Fruit fly (Drosophila melanogaster) whole organism, embryonic: ENCODE results near the gene CG10431.

Source experiments
- Ada2b ChIP-seq: fragments of 200-800 bp; sonication (Bioruptor generic); IDR thresholded peaks from 2 replicates; pipeline ENCODE4 v1.3.6; 2022; ENCODE audit warnings: missing biosample characterization, missing genetic modification characterization
- CG10431 ChIP-seq: fragments of 200-800 bp; sonication (Bioruptor generic); optimal IDR thresholded peaks from 3 replicates; lab custom pipeline; 2018; ENCODE audit warnings: missing biosample characterization, mild to moderate bottlenecking, missing genetic modification characterization
- CG10543 ChIP-seq: fragments of 200-800 bp; sonication (Bioruptor generic); optimal IDR thresholded peaks from 3 replicates; lab custom pipeline; 2017; ENCODE audit warnings: missing biosample characterization, mild to moderate bottlenecking, missing genetic modification characterization, moderate library complexity
- CG11085 ChIP-seq: fragments of 200-800 bp; sonication (Bioruptor generic); IDR thresholded peaks from 2 replicates; pipeline ENCODE4 v1.3.6; 2022; ENCODE audit warnings: missing biosample characterization, missing genetic modification characterization
- CG11560 ChIP-seq: fragments of 200-800 bp; sonication (Bioruptor generic); IDR thresholded peaks from 3 replicates; pipeline ENCODE4 v1.3.6; 2022; ENCODE audit warnings: missing biosample characterization, missing genetic modification characterization
- CG13894 ChIP-seq: fragments of 200-800 bp; sonication (Bioruptor generic); optimal IDR thresholded peaks from 3 replicates; lab custom pipeline; 2018; ENCODE audit warnings: missing biosample characterization, mild to moderate bottlenecking, missing genetic modification characterization, moderate library complexity
- CG15479 ChIP-seq: fragments of 200-800 bp; sonication (Bioruptor generic); optimal IDR thresholded peaks from 3 replicates; lab custom pipeline; 2019; ENCODE audit warnings: missing biosample characterization, mild to moderate bottlenecking, missing genetic modification characterization, moderate library complexity
- CG1603 ChIP-seq: fragments of 200-800 bp; sonication (Bioruptor generic); optimal IDR thresholded peaks from 2 replicates; lab custom pipeline; 2019; ENCODE audit warnings: missing biosample characterization, mild to moderate bottlenecking, missing genetic modification characterization, moderate library complexity
- CG16863 ChIP-seq: fragments of 200-800 bp; sonication (Bioruptor generic); optimal IDR thresholded peaks from 3 replicates; lab custom pipeline; 2016; ENCODE audit warnings: missing biosample characterization, missing genetic modification characterization
- CG3065 ChIP-seq: fragments of 200-800 bp; sonication (Bioruptor generic); optimal IDR thresholded peaks from 2 replicates; lab custom pipeline; 2016; ENCODE audit warnings: missing biosample characterization, missing genetic modification characterization
- CG31365 ChIP-seq: fragments of 200-800 bp; sonication (Bioruptor generic); optimal IDR thresholded peaks from 2 replicates; lab custom pipeline; 2018; ENCODE audit warnings: missing biosample characterization, mild to moderate bottlenecking, missing genetic modification characterization
- CG32767 ChIP-seq: fragments of 200-800 bp; sonication (Bioruptor generic); IDR thresholded peaks from 2 replicates; pipeline ENCODE4 v1.3.6; 2022; ENCODE audit warnings: missing biosample characterization, missing genetic modification characterization
- CG4282 ChIP-seq: fragments of 200-800 bp; sonication (Bioruptor generic); optimal IDR thresholded peaks from 2 replicates; lab custom pipeline; 2016; ENCODE audit warnings: missing biosample characterization, missing genetic modification characterization
- CG43689 ChIP-seq: fragments of 200-800 bp; sonication (Bioruptor generic); IDR thresholded peaks from 2 replicates; pipeline ENCODE4 v1.3.6; 2022; ENCODE audit warnings: missing biosample characterization, missing genetic modification characterization
- CG4404 ChIP-seq: fragments of 200-800 bp; sonication (Bioruptor generic); IDR thresholded peaks from 2 replicates; pipeline ENCODE4 v1.3.6; 2022; ENCODE audit warnings: missing biosample characterization, missing genetic modification characterization
- CG5245 ChIP-seq: fragments of 200-800 bp; sonication (Bioruptor generic); optimal IDR thresholded peaks from 3 replicates; lab custom pipeline; 2016; ENCODE audit warnings: missing biosample characterization, missing genetic modification characterization
- CG6272 ChIP-seq: fragments of 200-800 bp; sonication (Bioruptor generic); IDR thresholded peaks from 2 replicates; pipeline ENCODE4 v1.3.6; 2022; ENCODE audit warnings: missing biosample characterization, missing genetic modification characterization
- CG6654 ChIP-seq: fragments of 200-800 bp; sonication (Bioruptor generic); optimal IDR thresholded peaks from 2 replicates; lab custom pipeline; 2017; ENCODE audit warnings: missing biosample characterization, mild to moderate bottlenecking, missing genetic modification characterization
- CG6689 ChIP-seq: fragments of 200-800 bp; sonication (Bioruptor generic); IDR thresholded peaks from 2 replicates; pipeline ENCODE4 v1.3.6; 2022; ENCODE audit warnings: missing biosample characterization, missing genetic modification characterization
- CG6791 ChIP-seq: fragments of 200-800 bp; sonication (Bioruptor generic); IDR thresholded peaks from 3 replicates; pipeline ENCODE4 v1.3.6; 2022; ENCODE audit warnings: missing biosample characterization, missing genetic modification characterization; ENCODE audit not compliant: partially characterized antibody
- CG8290 ChIP-seq, 3 experiments: fragments of 200-800 bp; sonication (Bioruptor generic); optimal IDR thresholded peaks; 2 replicates each; lab custom pipeline; 2016 to 2019; ENCODE audit warnings: missing biosample characterization in 3 of 3, missing genetic modification characterization in 3 of 3, mild to moderate bottlenecking in 2 of 3, moderate library complexity in 1 of 3
- CG8765 ChIP-seq: fragments of 200-800 bp; sonication (Bioruptor generic); IDR thresholded peaks from 2 replicates; pipeline ENCODE4 v1.3.6; 2022; ENCODE audit warnings: missing biosample characterization, missing genetic modification characterization
- CG9609 ChIP-seq: fragments of 200-800 bp; sonication (Bioruptor generic); optimal IDR thresholded peaks from 3 replicates; lab custom pipeline; 2016; ENCODE audit warnings: missing biosample characterization, missing genetic modification characterization
- CG9817 ChIP-seq: fragments of 200-800 bp; sonication (Bioruptor generic); optimal IDR thresholded peaks from 2 replicates; lab custom pipeline; 2018; ENCODE audit warnings: missing biosample characterization, mild to moderate bottlenecking, missing genetic modification characterization, moderate library complexity
- CG9876 ChIP-seq: fragments of 200-800 bp; sonication (Bioruptor generic); optimal IDR thresholded peaks from 2 replicates; lab custom pipeline; 2016; ENCODE audit warnings: missing biosample characterization, missing genetic modification characterization
- CrebB ChIP-seq: fragments of 200-800 bp; sonication (Bioruptor generic); optimal IDR thresholded peaks from 3 replicates; lab custom pipeline; 2018; ENCODE audit warnings: missing biosample characterization, mild to moderate bottlenecking, missing genetic modification characterization
- Hey ChIP-seq: fragments of 200-800 bp; sonication (Bioruptor generic); optimal IDR thresholded peaks from 3 replicates; lab custom pipeline; 2018; ENCODE audit warnings: missing biosample characterization, mild to moderate bottlenecking, missing genetic modification characterization
- Hr3 ChIP-seq: fragments of 200-800 bp; sonication (Bioruptor generic); optimal IDR thresholded peaks from 3 replicates; lab custom pipeline; 2016; ENCODE audit warnings: missing biosample characterization, missing genetic modification characterization
- Hr39 ChIP-seq: fragments of >200 bp; optimal IDR thresholded peaks from 2 replicates; lab custom pipeline; 2017
- MBD-R2 ChIP-seq: fragments of 200-800 bp; sonication (Bioruptor generic); IDR thresholded peaks from 2 replicates; pipeline ENCODE4 v1.3.6; 2022; ENCODE audit warnings: missing biosample characterization, missing genetic modification characterization
- Mad ChIP-seq: fragments of 200-800 bp; sonication (Bioruptor generic); optimal IDR thresholded peaks from 2 replicates; lab custom pipeline; 2016; ENCODE audit warnings: missing biosample characterization, missing genetic modification characterization
- Meics ChIP-seq: fragments of 200-800 bp; sonication (Bioruptor generic); optimal IDR thresholded peaks from 2 replicates; lab custom pipeline; 2017; ENCODE audit warnings: missing biosample characterization, mild to moderate bottlenecking, missing genetic modification characterization
- NfI ChIP-seq: fragments of 200-800 bp; sonication (Bioruptor generic); optimal IDR thresholded peaks from 3 replicates; lab custom pipeline; 2018; ENCODE audit warnings: missing biosample characterization, mild to moderate bottlenecking, missing genetic modification characterization, moderate library complexity
- Stat92E ChIP-seq, 3 experiments: fragments of >200 bp in 2 of 3; fragments of 200-800 bp in 1 of 3; sonication (Bioruptor generic) in 1 of 3; optimal IDR thresholded peaks; 2 replicates each; lab custom pipeline; 2017 to 2019; ENCODE audit warnings: missing biosample characterization in 3 of 3, missing genetic modification characterization in 3 of 3, mild to moderate bottlenecking in 1 of 3, moderate library complexity in 1 of 3
- Tbp ChIP-seq: fragments of >200 bp; optimal IDR thresholded peaks from 2 replicates; lab custom pipeline; 2018; ENCODE audit warnings: missing biosample characterization, missing genetic modification characterization
- ash1 ChIP-seq: fragments of 200-800 bp; sonication (Bioruptor generic); optimal IDR thresholded peaks from 2 replicates; lab custom pipeline; 2018; ENCODE audit warnings: missing biosample characterization, mild to moderate bottlenecking, missing genetic modification characterization
- ato ChIP-seq: fragments of 200-800 bp; sonication (Bioruptor generic); IDR thresholded peaks from 2 replicates; pipeline ENCODE4 v1.3.6; 2022; ENCODE audit warnings: missing biosample characterization, missing genetic modification characterization; ENCODE audit not compliant: partially characterized antibody
- az2 ChIP-seq: fragments of 200-800 bp; sonication (Bioruptor generic); optimal IDR thresholded peaks from 3 replicates; lab custom pipeline; 2016; ENCODE audit warnings: missing biosample characterization, missing genetic modification characterization
- btn ChIP-seq: fragments of 200-800 bp; sonication (Bioruptor generic); optimal IDR thresholded peaks from 2 replicates; lab custom pipeline; 2016; ENCODE audit warnings: missing biosample characterization, missing genetic modification characterization
- da ChIP-seq: fragments of 200-800 bp; sonication (Bioruptor generic); optimal IDR thresholded peaks from 2 replicates; lab custom pipeline; 2016; ENCODE audit warnings: missing biosample characterization, missing genetic modification characterization
- dm ChIP-seq: fragments of 200-800 bp; sonication (Bioruptor generic); optimal IDR thresholded peaks from 3 replicates; lab custom pipeline; 2016; ENCODE audit warnings: missing biosample characterization, missing genetic modification characterization
- dmrt11E ChIP-seq: fragments of 200-800 bp; sonication (Bioruptor generic); optimal IDR thresholded peaks from 3 replicates; lab custom pipeline; 2018; ENCODE audit warnings: missing biosample characterization, mild to moderate bottlenecking, missing genetic modification characterization, moderate library complexity
- en ChIP-seq: fragments of 200-800 bp; sonication (Bioruptor generic); optimal IDR thresholded peaks from 2 replicates; lab custom pipeline; 2016; ENCODE audit warnings: missing biosample characterization, missing genetic modification characterization
- gcm2 ChIP-seq: fragments of 200-800 bp; sonication (Bioruptor generic); optimal IDR thresholded peaks from 2 replicates; lab custom pipeline; 2016; ENCODE audit warnings: missing biosample characterization, missing genetic modification characterization
- ham ChIP-seq: fragments of 200-800 bp; sonication (Bioruptor generic); IDR thresholded peaks from 2 replicates; pipeline ENCODE4 v1.3.6; 2022; ENCODE audit warnings: missing biosample characterization, missing genetic modification characterization
- jing ChIP-seq: fragments of 200-800 bp; sonication (Bioruptor generic); optimal IDR thresholded peaks from 2 replicates; lab custom pipeline; 2018; ENCODE audit warnings: missing biosample characterization, mild to moderate bottlenecking, missing genetic modification characterization
- pho ChIP-seq: fragments of 200-800 bp; sonication (Bioruptor generic); optimal IDR thresholded peaks from 2 replicates; lab custom pipeline; 2016; ENCODE audit warnings: missing biosample characterization, missing genetic modification characterization
- pros ChIP-seq: fragments of 200-800 bp; sonication (Bioruptor generic); optimal IDR thresholded peaks from 3 replicates; lab custom pipeline; 2019; ENCODE audit warnings: missing biosample characterization, mild to moderate bottlenecking, missing genetic modification characterization, moderate library complexity
- stwl ChIP-seq: fragments of 200-800 bp; sonication (Bioruptor generic); optimal IDR thresholded peaks from 3 replicates; lab custom pipeline; 2018; ENCODE audit warnings: missing biosample characterization, mild to moderate bottlenecking, missing genetic modification characterization, moderate library complexity
- tll ChIP-seq, 2 experiments: fragments of 200-800 bp in 1 of 2; fragments of >200 bp in 1 of 2; sonication (Bioruptor generic) in 1 of 2; optimal IDR thresholded peaks; 2 replicates each; lab custom pipeline; 2017 to 2019; ENCODE audit warnings: missing biosample characterization in 2 of 2, missing genetic modification characterization in 2 of 2, mild to moderate bottlenecking in 1 of 2, moderate library complexity in 1 of 2
- wdn ChIP-seq: fragments of 200-800 bp; sonication (Bioruptor generic); IDR thresholded peaks from 2 replicates; pipeline ENCODE4 v1.3.6; 2022; ENCODE audit warnings: missing biosample characterization, missing genetic modification characterization
- zfh1 ChIP-seq: fragments of 200-800 bp; sonication (Bioruptor generic); IDR thresholded peaks from 3 replicates; pipeline ENCODE4 v1.3.6; 2022; ENCODE audit warnings: missing biosample characterization, missing genetic modification characterization

CG10431 gene

dm6 chr2L:18936056-18936455 lies 38.5 kb upstream of the CG10431 start (continued):
- TF ChIP-seq Hr3 (GFP tag; lab: Kevin White, UChicago): no peak
- TF ChIP-seq CG8765 (GFP tag; lab: Robert Waterston, UW): peak; percentile 48; the same call in 1 of the 2 replicates
- no peak for TF ChIP-seq CG11560 (tag; lab: Robert Waterston, UW)
- no peak for TF ChIP-seq CG31365 (tag; lab: Kevin White, UChicago)
- no peak for TF ChIP-seq tll (GFP tag; optimal IDR thresholded peaks at IDR 0.05; lab: Kevin White, UChicago)
- no peak for TF ChIP-seq en (GFP tag; lab: Kevin White, UChicago)
- no peak for TF ChIP-seq btn (GFP tag; lab: Kevin White, UChicago)
- no peak for TF ChIP-seq gcm2
- TF ChIP-seq Mad (GFP tag; lab: Kevin White, UChicago): no peak
- TF ChIP-seq NfI: no peak
- no peak for TF ChIP-seq Hr39 (lab: Kevin White, UChicago)
- peak; percentile 59 for TF ChIP-seq jing
- no peak for TF ChIP-seq CG10543 (GFP tag; lab: Kevin White, UChicago)
- TF ChIP-seq pros (GFP tag; lab: Kevin White, UChicago): no peak
- no peak for TF ChIP-seq CG8290 (GFP tag; optimal IDR thresholded peaks at IDR 0.05; lab: Kevin White, UChicago)
- no peak for TF ChIP-seq CG8290 (tag; optimal IDR thresholded peaks at IDR 0.05; lab: Kevin White, UChicago)
- TF ChIP-seq CG6654 (GFP tag; lab: Kevin White, UChicago): no peak
- TF ChIP-seq CG10431 (GFP tag; lab: Kevin White, UChicago): no peak
- TF ChIP-seq CG43689 (GFP tag; lab: Robert Waterston, UW): no peak
- TF ChIP-seq CrebB (tag; lab: Kevin White, UChicago): no peak
- no peak for TF ChIP-seq CG13894 (tag; lab: Kevin White, UChicago)
- no peak for TF ChIP-seq pho (GFP tag; lab: Kevin White, UChicago)
- TF ChIP-seq dmrt11E (tag; lab: Kevin White, UChicago): no peak
- TF ChIP-seq az2 (GFP tag; lab: Kevin White, UChicago): no peak
- TF ChIP-seq Ada2b: no peak
- no peak for TF ChIP-seq Tbp (GFP tag; lab: Kevin White, UChicago)
- no peak for TF ChIP-seq CG9817
- TF ChIP-seq CG4282 (GFP tag; lab: Kevin White, UChicago): no peak
- TF ChIP-seq CG5245: no peak
- no peak for TF ChIP-seq Hey (tag; lab: Kevin White, UChicago)
- peak; percentile 25; the same call in 1 of the 2 replicates for TF ChIP-seq MBD-R2 (GFP tag; lab: Robert Waterston, UW)
- 0 out of 3 replicates have a peak, but pooled peaks have one; percentile 27 for TF ChIP-seq zfh1 (GFP tag; lab: Robert Waterston, UW)
- peak; percentile 1 for TF ChIP-seq ash1
- no peak for TF ChIP-seq CG16863 (GFP tag; lab: Kevin White, UChicago)
- no peak for TF ChIP-seq Stat92E (GFP tag; optimal IDR thresholded peaks at IDR 0.05; lab: Kevin White, UChicago)
- TF ChIP-seq CG4404 (GFP tag; lab: Robert Waterston, UW): no peak
- peak; percentile 30 for TF ChIP-seq CG3065 (GFP tag; lab: Kevin White, UChicago)
- no peak for TF ChIP-seq Meics (GFP tag; lab: Kevin White, UChicago)
- TF ChIP-seq CG6791 (GFP tag; lab: Robert Waterston, UW): peak; percentile 59; the same call in 2 of the 3 replicates
- TF ChIP-seq wdn: no peak
- TF ChIP-seq CG1603 (tag; lab: Kevin White, UChicago): no peak
- TF ChIP-seq CG11085 (GFP tag; lab: Robert Waterston, UW): no peak
- no peak for TF ChIP-seq ato (GFP tag; lab: Robert Waterston, UW)
- TF ChIP-seq ham (GFP tag; lab: Robert Waterston, UW): no peak
- no peak for TF ChIP-seq CG6689 (GFP tag; lab: Robert Waterston, UW)
- no peak for TF ChIP-seq CG9609 (GFP tag; lab: Kevin White, UChicago)
- no peak for TF ChIP-seq CG9876 (GFP tag; lab: Kevin White, UChicago)
- no peak for TF ChIP-seq CG6272 (GFP tag; lab: Robert Waterston, UW)
- no peak for TF ChIP-seq CG15479 (GFP tag; lab: Kevin White, UChicago)
- TF ChIP-seq CG32767 (GFP tag; lab: Robert Waterston, UW): no peak
- peak; percentile 61 for TF ChIP-seq stwl (tag; lab: Kevin White, UChicago)
- no peak for TF ChIP-seq da
- no peak for TF ChIP-seq dm
